Fruit fly (Drosophila melanogaster) whole organism, embryonic: ENCODE data around the gene CG6527.

Experiments
- CG13624 ChIP-seq: fragments of 200-800 bp; sonication (Bioruptor generic); optimal IDR thresholded peaks from 2 replicates; lab custom pipeline; 2016; ENCODE audit warnings: missing biosample characterization, missing genetic modification characterization
- CG13775 ChIP-seq: fragments of 200-800 bp; sonication (Bioruptor generic); optimal IDR thresholded peaks from 3 replicates; lab custom pipeline; 2017; ENCODE audit warnings: missing biosample characterization, mild to moderate bottlenecking, missing genetic modification characterization
- CG13894 ChIP-seq: fragments of 200-800 bp; sonication (Bioruptor generic); optimal IDR thresholded peaks from 3 replicates; lab custom pipeline; 2018; ENCODE audit warnings: missing biosample characterization, mild to moderate bottlenecking, missing genetic modification characterization, moderate library complexity
- CG1647 ChIP-seq: fragments of 200-800 bp; sonication (Bioruptor generic); optimal IDR thresholded peaks from 3 replicates; lab custom pipeline; 2016; ENCODE audit warnings: missing biosample characterization, missing genetic modification characterization
- CG16813 ChIP-seq: fragments of 200-800 bp; sonication (Bioruptor generic); IDR thresholded peaks from 3 replicates; pipeline ENCODE4 v1.3.6; 2022; ENCODE audit warnings: missing biosample characterization, missing genetic modification characterization; ENCODE audit not compliant: partially characterized antibody
- CG17568 ChIP-seq: fragments of 200-800 bp; sonication (Bioruptor generic); optimal IDR thresholded peaks from 2 replicates; lab custom pipeline; 2018; ENCODE audit warnings: missing biosample characterization, mild to moderate bottlenecking, missing genetic modification characterization, moderate library complexity
- CG18011 ChIP-seq: fragments of 200-800 bp; sonication (Bioruptor generic); optimal IDR thresholded peaks from 2 replicates; lab custom pipeline; 2017; ENCODE audit warnings: missing biosample characterization, missing genetic modification characterization, mild to moderate bottlenecking, moderate library complexity, missing genotype
- CG30403 ChIP-seq: fragments of 200-800 bp; sonication (Bioruptor generic); optimal IDR thresholded peaks from 3 replicates; lab custom pipeline; 2016; ENCODE audit warnings: missing biosample characterization, missing genetic modification characterization
- CG3163 ChIP-seq: fragments of 200-800 bp; sonication (Bioruptor generic); optimal IDR thresholded peaks from 3 replicates; lab custom pipeline; 2016; ENCODE audit warnings: missing biosample characterization, missing genetic modification characterization
- CG3281 ChIP-seq: fragments of 200-800 bp; sonication (Bioruptor generic); optimal IDR thresholded peaks from 3 replicates; lab custom pipeline; 2017; ENCODE audit warnings: missing biosample characterization, mild to moderate bottlenecking, missing genetic modification characterization
- CG3407 ChIP-seq: fragments of 200-800 bp; sonication (Bioruptor generic); optimal IDR thresholded peaks from 2 replicates; lab custom pipeline; 2018; ENCODE audit warnings: missing biosample characterization, mild to moderate bottlenecking, missing genetic modification characterization
- CG3838 ChIP-seq: fragments of 200-800 bp; sonication (Bioruptor generic); optimal IDR thresholded peaks from 3 replicates; lab custom pipeline; 2016; ENCODE audit warnings: missing biosample characterization, missing genetic modification characterization
- CG6791 ChIP-seq: fragments of 200-800 bp; sonication (Bioruptor generic); IDR thresholded peaks from 3 replicates; pipeline ENCODE4 v1.3.6; 2022; ENCODE audit warnings: missing biosample characterization, missing genetic modification characterization; ENCODE audit not compliant: partially characterized antibody
- CG7271 ChIP-seq: fragments of 200-800 bp; sonication (Bioruptor generic); optimal IDR thresholded peaks from 2 replicates; lab custom pipeline; 2018; ENCODE audit warnings: missing biosample characterization, mild to moderate bottlenecking, missing genetic modification characterization, moderate library complexity
- CG7987 ChIP-seq: fragments of 200-800 bp; sonication (Bioruptor generic); optimal IDR thresholded peaks from 2 replicates; lab custom pipeline; 2018; ENCODE audit warnings: missing biosample characterization, mild to moderate bottlenecking, missing genetic modification characterization, moderate library complexity
- CG8388 ChIP-seq: fragments of 200-800 bp; sonication (Bioruptor generic); optimal IDR thresholded peaks from 2 replicates; lab custom pipeline; 2019; ENCODE audit warnings: missing biosample characterization, mild to moderate bottlenecking, missing genetic modification characterization, moderate library complexity
- CG8478 ChIP-seq: fragments of >200 bp; optimal IDR thresholded peaks from 2 replicates; lab custom pipeline; 2018
- CG8944 ChIP-seq: fragments of 200-800 bp; sonication (Bioruptor generic); optimal IDR thresholded peaks from 3 replicates; lab custom pipeline; 2016; ENCODE audit warnings: missing biosample characterization, missing genetic modification characterization
- Dbx ChIP-seq: fragments of 200-800 bp; sonication (Bioruptor generic); IDR thresholded peaks from 3 replicates; pipeline ENCODE4 v1.3.6; 2022; ENCODE audit warnings: missing biosample characterization, missing genetic modification characterization
- Deaf1 ChIP-seq: fragments of 200-800 bp; optimal IDR thresholded peaks from 3 replicates; lab custom pipeline; 2019; ENCODE audit warnings: missing biosample characterization, mild to moderate bottlenecking, missing genetic modification characterization, moderate library complexity
- Dfd ChIP-seq, 2 experiments: fragments of >200 bp; optimal IDR thresholded peaks; 2 replicates each; lab custom pipeline; 2017; ENCODE audit warnings: missing biosample characterization in 2 of 2, missing genetic modification characterization in 2 of 2
- Ets97D ChIP-seq: fragments of 200-800 bp; sonication (Bioruptor generic); optimal IDR thresholded peaks from 3 replicates; lab custom pipeline; 2016; ENCODE audit warnings: missing biosample characterization, missing genetic modification characterization
- Hr51 ChIP-seq, 2 experiments: fragments of 200-800 bp; sonication (Bioruptor generic); optimal IDR thresholded peaks; 2 replicates in 1 of 2; 3 replicates in 1 of 2; lab custom pipeline; 2016 to 2018; ENCODE audit warnings: missing biosample characterization in 2 of 2, missing genetic modification characterization in 2 of 2, mild to moderate bottlenecking in 1 of 2, moderate library complexity in 1 of 2
- Hr78 ChIP-seq, 2 experiments: fragments of 200-800 bp in 1 of 2; fragments of >200 bp in 1 of 2; sonication (Bioruptor generic) in 1 of 2; optimal IDR thresholded peaks; 2 replicates each; lab custom pipeline; 2017 to 2019; ENCODE audit warnings: missing biosample characterization in 2 of 2, missing genetic modification characterization in 2 of 2, mild to moderate bottlenecking in 1 of 2, moderate library complexity in 1 of 2
- Mad ChIP-seq: fragments of 200-800 bp; sonication (Bioruptor generic); optimal IDR thresholded peaks from 2 replicates; lab custom pipeline; 2016; ENCODE audit warnings: missing biosample characterization, missing genetic modification characterization
- Rfx ChIP-seq: fragments of 200-800 bp; sonication (Bioruptor generic); IDR thresholded peaks from 2 replicates; pipeline ENCODE4 v1.3.6; 2022; ENCODE audit warnings: missing biosample characterization, missing genetic modification characterization
- Sox102F ChIP-seq: fragments of 200-800 bp; sonication (Bioruptor generic); optimal IDR thresholded peaks from 2 replicates; lab custom pipeline; 2018; ENCODE audit warnings: missing biosample characterization, mild to moderate bottlenecking, missing genetic modification characterization, moderate library complexity
- TFAM ChIP-seq: fragments of 200-800 bp; sonication (Bioruptor generic); optimal IDR thresholded peaks from 2 replicates; lab custom pipeline; 2017; ENCODE audit warnings: missing biosample characterization, missing genetic modification characterization, inconsistent platforms
- chinmo ChIP-seq: fragments of 200-800 bp; sonication (Bioruptor generic); IDR thresholded peaks from 4 replicates; pipeline ENCODE4 v1.3.6; 2022; ENCODE audit warnings: missing biosample characterization, missing genetic modification characterization; ENCODE audit not compliant: partially characterized antibody
- disco-r ChIP-seq: fragments of 200-800 bp; sonication (Bioruptor generic); optimal IDR thresholded peaks from 2 replicates; lab custom pipeline; 2016; ENCODE audit warnings: missing biosample characterization, missing genetic modification characterization
- ftz-f1 ChIP-seq: fragments of 200-800 bp; sonication (Bioruptor generic); optimal IDR thresholded peaks from 2 replicates; lab custom pipeline; 2016; ENCODE audit warnings: missing biosample characterization, missing genetic modification characterization
- hb ChIP-seq: fragments of 200-800 bp; sonication (Bioruptor generic); IDR thresholded peaks from 3 replicates; pipeline ENCODE4 v1.3.6; 2022; ENCODE audit warnings: missing biosample characterization, missing genetic modification characterization; ENCODE audit not compliant: partially characterized antibody
- kni ChIP-seq: fragments of 200-800 bp; sonication (Bioruptor generic); optimal IDR thresholded peaks from 3 replicates; lab custom pipeline; 2017; ENCODE audit warnings: mild to moderate bottlenecking, missing biosample characterization, missing genetic modification reagents, missing genetic modification characterization
- knrl ChIP-seq: fragments of 200-800 bp; sonication (Bioruptor generic); IDR thresholded peaks from 3 replicates; pipeline ENCODE4 v1.3.6; 2022; ENCODE audit warnings: missing biosample characterization, missing genetic modification characterization; ENCODE audit not compliant: partially characterized antibody
- luna ChIP-seq: fragments of 200-800 bp; sonication (Bioruptor generic); optimal IDR thresholded peaks from 2 replicates; lab custom pipeline; 2016; ENCODE audit warnings: missing biosample characterization, missing genetic modification characterization
- nom ChIP-seq: fragments of 200-800 bp; sonication (Bioruptor generic); optimal IDR thresholded peaks from 2 replicates; lab custom pipeline; 2017; ENCODE audit warnings: missing biosample characterization, missing genetic modification characterization, mild to moderate bottlenecking, moderate library complexity, missing genetic modification reagents
- oc ChIP-seq: fragments of 200-800 bp; sonication (Bioruptor generic); optimal IDR thresholded peaks from 2 replicates; lab custom pipeline; 2018; ENCODE audit warnings: missing biosample characterization, mild to moderate bottlenecking, missing genetic modification characterization, moderate library complexity
- pzg ChIP-seq: fragments of 200-800 bp; sonication (Bioruptor generic); optimal IDR thresholded peaks from 3 replicates; lab custom pipeline; 2018; ENCODE audit warnings: missing biosample characterization, mild to moderate bottlenecking, missing genetic modification characterization, moderate library complexity
- sens-2 ChIP-seq: fragments of 200-800 bp; sonication (Bioruptor generic); IDR thresholded peaks from 2 replicates; pipeline ENCODE4 v1.3.6; 2022; ENCODE audit warnings: missing biosample characterization, missing genetic modification characterization
- shn ChIP-seq: fragments of 200-800 bp; sonication (Bioruptor generic); optimal IDR thresholded peaks from 3 replicates; lab custom pipeline; 2016; ENCODE audit warnings: missing biosample characterization, missing genetic modification characterization
- stwl ChIP-seq: fragments of 200-800 bp; sonication (Bioruptor generic); optimal IDR thresholded peaks from 3 replicates; lab custom pipeline; 2018; ENCODE audit warnings: missing biosample characterization, mild to moderate bottlenecking, missing genetic modification characterization, moderate library complexity
- vfl ChIP-seq: fragments of 200-800 bp; sonication (Bioruptor generic); optimal IDR thresholded peaks from 2 replicates; lab custom pipeline; 2016; ENCODE audit warnings: missing biosample characterization, missing genetic modification characterization
- z ChIP-seq: fragments of 200-800 bp; sonication (Bioruptor generic); IDR thresholded peaks from 3 replicates; pipeline ENCODE4 v1.3.6; 2022; ENCODE audit warnings: missing biosample characterization, missing genetic modification characterization
- zen ChIP-seq: fragments of 200-800 bp; sonication (Bioruptor generic); optimal IDR thresholded peaks from 3 replicates; lab custom pipeline; 2018; ENCODE audit warnings: missing biosample characterization, mild to moderate bottlenecking, missing genetic modification characterization, moderate library complexity
- zf30C ChIP-seq: fragments of 200-800 bp; sonication (Bioruptor generic); optimal IDR thresholded peaks from 3 replicates; lab custom pipeline; 2018; ENCODE audit warnings: missing biosample characterization, mild to moderate bottlenecking, missing genetic modification characterization

Gene CG6527

dm6 chr3L:10535105-10535504 is 23.8 kb downstream of the CG6527 start:
- TF ChIP-seq disco-r (GFP tag; lab: Kevin White, UChicago) = no peak
- peak; percentile 53 for TF ChIP-seq oc (tag; lab: Kevin White, UChicago)
- no peak for TF ChIP-seq CG7271 (tag; lab: Kevin White, UChicago)
- TF ChIP-seq CG13894 (tag; lab: Kevin White, UChicago) = peak; percentile 29
- no peak for TF ChIP-seq shn
- no peak for TF ChIP-seq Dfd (GFP tag; optimal IDR thresholded peaks at IDR 0.05; lab: Kevin White, UChicago)
- no peak for TF ChIP-seq vfl (GFP tag; lab: Kevin White, UChicago)
- no peak for TF ChIP-seq CG3407 (GFP tag; lab: Kevin White, UChicago)
- TF ChIP-seq Hr78 (GFP tag; optimal IDR thresholded peaks at IDR 0.05; lab: Kevin White, UChicago) = no peak
- TF ChIP-seq, all 482 proteins: peak for 2

DNA sequence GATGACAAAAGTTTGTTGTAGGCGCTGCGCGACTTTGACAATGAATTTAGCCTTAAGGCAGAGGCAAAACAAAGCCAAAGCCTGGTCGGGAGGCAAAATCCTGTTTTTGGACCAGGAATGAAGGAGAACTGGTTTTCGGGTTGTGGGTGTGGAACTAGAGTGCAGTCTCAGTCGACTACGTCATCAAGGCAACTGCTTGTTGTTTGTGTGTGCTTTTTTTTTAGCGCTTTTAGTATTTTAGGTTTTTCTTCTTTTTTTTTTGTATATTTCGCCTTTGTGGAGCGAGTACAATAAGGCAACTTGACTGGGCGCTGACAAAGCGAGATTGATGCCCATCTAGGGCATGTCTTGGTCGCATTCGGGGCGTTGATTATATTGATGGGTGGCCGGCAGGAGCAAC is 25.0 kb downstream of the CG6527 start:
- TF ChIP-seq CG8944 (GFP tag; lab: Kevin White, UChicago) = no peak
- TF ChIP-seq CG7987 = no peak
- peak; percentile 82 for TF ChIP-seq nom

DNA sequence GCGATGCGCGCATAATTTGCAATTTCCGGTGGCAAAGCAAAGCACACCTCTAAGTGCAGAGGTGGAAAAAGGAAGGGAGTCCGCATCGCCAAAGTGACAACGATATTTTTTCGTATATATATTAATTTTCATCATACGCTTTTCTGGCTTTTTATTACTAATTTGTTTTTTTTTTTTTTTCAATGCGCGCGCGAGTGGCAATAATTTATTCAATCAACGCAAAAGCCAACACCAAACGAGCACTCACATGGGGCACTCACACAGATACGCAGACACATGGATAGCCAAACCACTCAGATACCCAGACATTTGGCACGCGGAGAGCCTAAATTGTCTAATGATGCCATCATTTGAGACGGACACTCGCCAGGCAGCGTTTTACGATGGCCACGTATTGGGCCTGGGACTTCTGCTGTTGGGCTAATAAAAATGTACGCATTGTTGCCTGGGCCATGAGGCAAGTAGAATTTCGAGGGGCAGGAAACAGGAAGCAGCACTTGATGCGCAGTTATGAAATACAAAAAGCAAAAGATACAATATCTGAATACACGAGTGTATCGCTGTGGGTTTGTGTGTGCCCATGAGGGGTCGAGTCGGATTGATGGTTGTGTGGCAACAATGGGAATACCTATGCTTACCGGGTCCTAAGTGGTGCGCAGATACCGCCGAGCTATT is 26.8 kb downstream of the CG6527 start:
- no peak for TF ChIP-seq CG8388 (GFP tag; lab: Kevin White, UChicago)
- no peak for TF ChIP-seq stwl (tag; lab: Kevin White, UChicago)
- no peak for TF ChIP-seq CG3163 (GFP tag; lab: Kevin White, UChicago)
- no peak for TF ChIP-seq CG8478 (lab: Kevin White, UChicago)
- no peak for TF ChIP-seq CG18011 (GFP tag; lab: Kevin White, UChicago)
- no peak for TF ChIP-seq CG8944 (GFP tag; lab: Kevin White, UChicago)
- TF ChIP-seq CG13894 (tag; lab: Kevin White, UChicago) = peak; percentile 58
- TF ChIP-seq Deaf1 = no peak
- TF ChIP-seq Mad (GFP tag; lab: Kevin White, UChicago) = no peak
- no peak for TF ChIP-seq CG6791 (GFP tag; lab: Robert Waterston, UW)
- TF ChIP-seq TFAM (GFP tag; lab: Kevin White, UChicago) = no peak
- no peak for TF ChIP-seq pzg (GFP tag; lab: Kevin White, UChicago)
- 0 out of 4 replicates have a peak, but pooled peaks have one; percentile 69 for TF ChIP-seq chinmo (GFP tag; lab: Robert Waterston, UW)
- peak; percentile 54 for TF ChIP-seq kni (GFP tag; lab: Kevin White, UChicago)
- TF ChIP-seq Sox102F (GFP tag; lab: Kevin White, UChicago) = no peak
- TF ChIP-seq zen (tag; lab: Kevin White, UChicago) = no peak
- TF ChIP-seq Dbx (GFP tag; lab: Robert Waterston, UW) = no peak
- TF ChIP-seq z (GFP tag; lab: Robert Waterston, UW) = peak; percentile 42; the same call in 1 of the 3 replicates
- TF ChIP-seq Rfx (GFP tag; lab: Robert Waterston, UW) = peak; percentile 19; the same call in 1 of the 2 replicates
- TF ChIP-seq CG3838 = no peak
- TF ChIP-seq CG3407 (GFP tag; lab: Kevin White, UChicago) = no peak
- no peak for TF ChIP-seq Ets97D
- TF ChIP-seq CG1647 = no peak
- no peak for TF ChIP-seq knrl (GFP tag; lab: Robert Waterston, UW)
- peak; percentile 43 for TF ChIP-seq CG13624 (GFP tag; lab: Kevin White, UChicago)
- no peak for TF ChIP-seq CG30403 (GFP tag; lab: Kevin White, UChicago)
- TF ChIP-seq disco-r (GFP tag; lab: Kevin White, UChicago) = no peak
- no peak for TF ChIP-seq luna
- no peak for TF ChIP-seq sens-2 (GFP tag; lab: Robert Waterston, UW)
- TF ChIP-seq hb = no peak
- no peak for TF ChIP-seq CG17568 (GFP tag; lab: Kevin White, UChicago)
- TF ChIP-seq CG16813 (GFP tag; lab: Robert Waterston, UW) = no peak
- no peak for TF ChIP-seq ftz-f1 (GFP tag; lab: Kevin White, UChicago)
- TF ChIP-seq CG3281 (GFP tag; lab: Kevin White, UChicago) = peak; percentile 3
- TF ChIP-seq zf30C (GFP tag; lab: Kevin White, UChicago) = no peak
- no peak for TF ChIP-seq Hr51 (GFP tag; optimal IDR thresholded peaks at IDR 0.05; lab: Kevin White, UChicago)
- no peak for TF ChIP-seq CG13775 (GFP tag; lab: Kevin White, UChicago)
